Worm (Caenorhabditis elegans) whole organism, late embryonic: ENCODE results near the gene gei-14.

Source experiments
- C08G9.2 ChIP-seq: sonication (generic microtip); optimal IDR thresholded peaks from 2 replicates; lab custom pipeline; 2016; ENCODE audit warnings: mild to moderate bottlenecking, missing genetic modification characterization, moderate library complexity, missing compliant biosample characterization
- C38D4.7 ChIP-seq: fragments of 200-800 bp; sonication (Bioruptor generic); optimal IDR thresholded peaks from 2 replicates; lab custom pipeline; 2018; ENCODE audit warnings: mild to moderate bottlenecking, missing genetic modification characterization, moderate library complexity, missing compliant biosample characterization
- F13H6.1 ChIP-seq: sonication (generic microtip); optimal IDR thresholded peaks from 2 replicates; lab custom pipeline; 2016; ENCODE audit warnings: missing genetic modification characterization, missing compliant biosample characterization
- K02D7.2 ChIP-seq: sonication (generic microtip); optimal IDR thresholded peaks from 2 replicates; lab custom pipeline; 2017; ENCODE audit warnings: mild to moderate bottlenecking, missing genetic modification characterization, missing compliant biosample characterization
- K09A11.1 ChIP-seq: sonication (generic microtip); optimal IDR thresholded peaks from 2 replicates; lab custom pipeline; 2017; ENCODE audit warnings: antibody characterized with exemption, mild to moderate bottlenecking, missing genetic modification characterization, missing compliant biosample characterization; ENCODE audit not compliant: insufficient read depth
- T23F11.4 ChIP-seq: fragments of 200-800 bp; sonication (Bioruptor generic); optimal IDR thresholded peaks from 2 replicates; lab custom pipeline; 2018; ENCODE audit warnings: mild to moderate bottlenecking, missing genetic modification characterization, missing compliant biosample characterization
- ama-1 ChIP-seq: fragments of 150-350 bp; optimal IDR thresholded peaks from 2 replicates; lab custom pipeline; 2014
- ceh-14 ChIP-seq: sonication (generic microtip); optimal IDR thresholded peaks from 2 replicates; lab custom pipeline; 2016; ENCODE audit warnings: missing genotype, missing genetic modification characterization, missing compliant biosample characterization
- ceh-2 ChIP-seq: sonication (generic microtip); optimal IDR thresholded peaks from 2 replicates; lab custom pipeline; 2016; ENCODE audit warnings: missing genotype, missing genetic modification characterization, missing compliant biosample characterization
- ceh-24 ChIP-seq: sonication (generic microtip); optimal IDR thresholded peaks from 2 replicates; lab custom pipeline; 2016; ENCODE audit warnings: mild to moderate bottlenecking, missing genetic modification characterization, missing compliant biosample characterization
- ceh-30 ChIP-seq: fragments of 150-350 bp; optimal IDR thresholded peaks from 2 replicates; lab custom pipeline; 2014; ENCODE audit warnings: missing biosample characterization, missing genetic modification characterization
- ceh-31 ChIP-seq: sonication (generic microtip); optimal IDR thresholded peaks from 2 replicates; lab custom pipeline; 2016; ENCODE audit warnings: missing genetic modification characterization, missing compliant biosample characterization
- ceh-48 ChIP-seq: sonication (generic microtip); optimal IDR thresholded peaks from 2 replicates; lab custom pipeline; 2016; ENCODE audit warnings: missing genetic modification characterization, inconsistent platforms, missing compliant biosample characterization
- dmd-4 ChIP-seq: sonication (generic microtip); optimal IDR thresholded peaks from 2 replicates; lab custom pipeline; 2016; ENCODE audit warnings: borderline replicate concordance, missing genetic modification characterization, missing compliant biosample characterization
- dve-1 ChIP-seq: sonication (generic microtip); optimal IDR thresholded peaks from 2 replicates; lab custom pipeline; 2017; ENCODE audit warnings: antibody characterized with exemption, mild to moderate bottlenecking, missing genetic modification characterization, missing compliant biosample characterization
- eyg-1 ChIP-seq: sonication (generic microtip); optimal IDR thresholded peaks from 2 replicates; lab custom pipeline; 2016; ENCODE audit warnings: missing genotype, missing genetic modification characterization, missing compliant biosample characterization
- fkh-10 ChIP-seq: fragments of 150-350 bp; optimal IDR thresholded peaks from 2 replicates; lab custom pipeline; 2014; ENCODE audit warnings: missing biosample characterization, missing genetic modification reagents, missing genetic modification characterization
- hlh-15 ChIP-seq: sonication (generic microtip); optimal IDR thresholded peaks from 2 replicates; lab custom pipeline; 2016; ENCODE audit warnings: missing genetic modification characterization, missing compliant biosample characterization
- hlh-6 ChIP-seq: sonication (generic microtip); optimal IDR thresholded peaks from 2 replicates; lab custom pipeline; 2016; ENCODE audit warnings: missing genotype, missing genetic modification characterization, missing compliant biosample characterization
- lim-6 ChIP-seq: sonication (generic microtip); optimal IDR thresholded peaks from 2 replicates; lab custom pipeline; 2016; ENCODE audit warnings: missing genetic modification characterization, missing compliant biosample characterization
- lin-11 ChIP-seq: fragments of 200-800 bp; sonication (Bioruptor generic); optimal IDR thresholded peaks from 2 replicates; lab custom pipeline; 2018; ENCODE audit warnings: mild to moderate bottlenecking, missing genetic modification characterization, missing compliant biosample characterization
- madf-2 ChIP-seq: sonication (generic microtip); optimal IDR thresholded peaks from 2 replicates; lab custom pipeline; 2017; ENCODE audit warnings: missing genetic modification characterization, missing compliant biosample characterization
- mec-3 ChIP-seq: sonication (generic microtip); optimal IDR thresholded peaks from 2 replicates; lab custom pipeline; 2016; ENCODE audit warnings: borderline replicate concordance, missing genetic modification characterization, missing compliant biosample characterization
- nfya-1 ChIP-seq: sonication (generic microtip); optimal IDR thresholded peaks from 2 replicates; lab custom pipeline; 2017; ENCODE audit warnings: missing genetic modification characterization, mild to moderate bottlenecking, missing compliant biosample characterization, antibody characterized with exemption, moderate library complexity
- nhr-11 ChIP-seq: fragments of 150-350 bp; optimal IDR thresholded peaks from 2 replicates; lab custom pipeline; 2014; ENCODE audit warnings: missing biosample characterization, missing genetic modification characterization
- nhr-232 ChIP-seq: sonication (generic microtip); optimal IDR thresholded peaks from 2 replicates; lab custom pipeline; 2016; ENCODE audit warnings: missing genetic modification characterization, missing compliant biosample characterization
- npax-4 ChIP-seq: sonication (generic microtip); optimal IDR thresholded peaks from 2 replicates; lab custom pipeline; 2016; ENCODE audit warnings: missing genetic modification characterization, missing compliant biosample characterization
- odd-2 ChIP-seq: sonication (generic microtip); optimal IDR thresholded peaks from 2 replicates; lab custom pipeline; 2017; ENCODE audit warnings: antibody characterized with exemption, mild to moderate bottlenecking, missing genetic modification characterization, missing compliant biosample characterization
- pag-3 ChIP-seq: sonication (generic microtip); optimal IDR thresholded peaks from 2 replicates; lab custom pipeline; 2016; ENCODE audit warnings: missing compliant biosample characterization, missing genetic modification characterization, borderline replicate concordance
- pax-1 ChIP-seq: fragments of 150-350 bp; optimal IDR thresholded peaks from 2 replicates; lab custom pipeline; 2014; ENCODE audit warnings: missing biosample characterization, missing genetic modification characterization
- pha-2 ChIP-seq: sonication (generic microtip); optimal IDR thresholded peaks from 2 replicates; lab custom pipeline; 2017; ENCODE audit warnings: mild to moderate bottlenecking, missing genetic modification characterization, missing compliant biosample characterization
- pqm-1 ChIP-seq: sonication (generic microtip); optimal IDR thresholded peaks from 2 replicates; lab custom pipeline; 2016; ENCODE audit warnings: missing genetic modification characterization, missing compliant biosample characterization
- sdc-2 ChIP-seq: sonication (generic microtip); optimal IDR thresholded peaks from 2 replicates; lab custom pipeline; 2016; ENCODE audit warnings: missing genotype, missing genetic modification characterization, missing compliant biosample characterization
- sox-2 ChIP-seq: fragments of 200-800 bp; sonication (Bioruptor generic); IDR thresholded peaks from 2 replicates; pipeline ENCODE4 v1.3.6; 2022; ENCODE audit warnings: missing genetic modification reagents, missing genetic modification characterization, missing compliant biosample characterization
- unc-3 ChIP-seq, 2 experiments: fragments of 200-800 bp in 1 of 2; sonication (Bioruptor generic) in 1 of 2; sonication (generic microtip) in 1 of 2; conservative IDR thresholded peaks in 1 of 2; optimal IDR thresholded peaks in 1 of 2; 2 replicates each; pipeline versions ENCODE4 v1.3.6 to Lab custom; 2016 to 2022; ENCODE audit warnings: missing compliant biosample characterization in 2 of 2, missing genetic modification characterization in 2 of 2, missing genetic modification reagents in 1 of 2
- unc-42 ChIP-seq: sonication (generic microtip); optimal IDR thresholded peaks from 2 replicates; lab custom pipeline; 2016; ENCODE audit warnings: missing genotype, missing genetic modification characterization, missing compliant biosample characterization
- unc-86 ChIP-seq: sonication (generic microtip); optimal IDR thresholded peaks from 2 replicates; lab custom pipeline; 2016; ENCODE audit warnings: missing genetic modification characterization, missing compliant biosample characterization
- ztf-16 ChIP-seq: sonication (generic microtip); optimal IDR thresholded peaks from 2 replicates; lab custom pipeline; 2017; ENCODE audit warnings: missing genetic modification characterization, missing compliant biosample characterization

Gene gei-14

ce11 chrII:8259038-8259437 is 17.0 kb downstream of the gei-14 start, which contains the start of gene F35C11.6:
F35C11.6 (minus strand) TSS chrII:8259138.
- TF ChIP-seq nhr-232 (tag; lab: Kevin White, UChicago): no peak
- TF ChIP-seq hlh-15 (tag; lab: Kevin White, UChicago): no peak
- no peak for TF ChIP-seq odd-2 (tag; lab: Kevin White, UChicago)
- TF ChIP-seq unc-42 (tag; lab: Kevin White, UChicago): no peak
- TF ChIP-seq ceh-31 (tag; lab: Kevin White, UChicago): no peak
- no peak for TF ChIP-seq dmd-4
- no peak for TF ChIP-seq C08G9.2 (tag; lab: Kevin White, UChicago)
- TF ChIP-seq F13H6.1 (tag; lab: Kevin White, UChicago): no peak
- TF ChIP-seq pqm-1 (tag; lab: Kevin White, UChicago): no peak
- TF ChIP-seq nfya-1 (tag; lab: Kevin White, UChicago): no peak
- no peak for TF ChIP-seq ztf-16 (tag; lab: Kevin White, UChicago)
- TF ChIP-seq K09A11.1 (tag; lab: Kevin White, UChicago): no peak
- no peak for TF ChIP-seq fkh-10 (GFP tag; lab: Kevin White, UChicago)

ce11 chrII:8256013-8256412 is 20.0 kb downstream of the gei-14 start, which contains the start of gene F35C11.7:
F35C11.7 (plus strand) TSS chrII:8256313.
- TF ChIP-seq hlh-6 (tag; lab: Kevin White, UChicago): no peak
- TF ChIP-seq pag-3 (tag; lab: Kevin White, UChicago): no peak
- no peak for TF ChIP-seq eyg-1 (tag; lab: Kevin White, UChicago)
- no peak for TF ChIP-seq ama-1
- TF ChIP-seq lim-6: no peak
- no peak for TF ChIP-seq ceh-30 (tag; lab: Kevin White, UChicago)
- TF ChIP-seq sox-2 (GFP tag; lab: Robert Waterston, UW): no peak
- no peak for TF ChIP-seq hlh-15 (tag; lab: Kevin White, UChicago)
- TF ChIP-seq nhr-11 (tag; lab: Kevin White, UChicago): no peak
- TF ChIP-seq npax-4 (tag; lab: Kevin White, UChicago): no peak
- TF ChIP-seq pax-1 (tag; lab: Kevin White, UChicago): no peak
- TF ChIP-seq mec-3: no peak
- TF ChIP-seq T23F11.4 (GFP tag; lab: Kevin White, UChicago): no peak

- TF ChIP-seq pha-2 (tag; lab: Kevin White, UChicago) (no peak), ceh-24 (tag; lab: Kevin White, UChicago) (no peak), madf-2 (tag; lab: Kevin White, UChicago) (no peak), K02D7.2 (tag; lab: Kevin White, UChicago) (no peak), ceh-2 (tag; lab: Kevin White, UChicago) (no peak), ztf-16 (tag; lab: Kevin White, UChicago) (no peak), lin-11 (tag; lab: Kevin White, UChicago) (no peak), ceh-48 (no peak), pax-1 (tag; lab: Kevin White, UChicago) (no peak), sdc-2 (no peak), eyg-1 (tag; lab: Kevin White, UChicago) (no peak), unc-86 (tag; lab: Kevin White, UChicago) (no peak), ceh-14 (tag; lab: Kevin White, UChicago) (no peak), unc-3 (GFP tag; conservative IDR thresholded peaks at IDR 0.05; lab: Robert Waterston, UW) (no peak), unc-3 (tag; optimal IDR thresholded peaks at IDR 0.05; lab: Kevin White, UChicago) (no peak), unc-42 (tag; lab: Kevin White, UChicago) (no peak), C38D4.7 (GFP tag; lab: Kevin White, UChicago) (no peak), dve-1 (tag; lab: Kevin White, UChicago) (no peak)
Measured at ce11 chrII:8253160-8253793, 22.8 kb downstream of the gei-14 start, which contains the start of gene F35C11.5. F35C11.5 (plus strand) TSS chrII:8253743.
